Fruit fly (Drosophila melanogaster) Kc167 (cell line): ENCODE data around the gene CG8066.

ENCODE experiments used
- Myc ChIP-seq: fragments of >200 bp; optimal IDR thresholded peaks from 2 replicates; lab custom pipeline; 2017; ENCODE audit warnings: missing external identifiers
- h ChIP-seq: fragments of >200 bp; optimal IDR thresholded peaks from 3 replicates; lab custom pipeline; 2018; ENCODE audit warnings: missing external identifiers
- insv ChIP-seq: fragments of >200 bp; optimal IDR thresholded peaks from 3 replicates; lab custom pipeline; 2018; ENCODE audit warnings: missing external identifiers
- psq ChIP-seq: fragments of >200 bp; optimal IDR thresholded peaks from 2 replicates; lab custom pipeline; 2017; ENCODE audit warnings: missing external identifiers
- ttk ChIP-seq: sonication (Bioruptor generic); optimal IDR thresholded peaks from 2 replicates; lab custom pipeline; 2017; ENCODE audit warnings: missing external identifiers

DNA sequence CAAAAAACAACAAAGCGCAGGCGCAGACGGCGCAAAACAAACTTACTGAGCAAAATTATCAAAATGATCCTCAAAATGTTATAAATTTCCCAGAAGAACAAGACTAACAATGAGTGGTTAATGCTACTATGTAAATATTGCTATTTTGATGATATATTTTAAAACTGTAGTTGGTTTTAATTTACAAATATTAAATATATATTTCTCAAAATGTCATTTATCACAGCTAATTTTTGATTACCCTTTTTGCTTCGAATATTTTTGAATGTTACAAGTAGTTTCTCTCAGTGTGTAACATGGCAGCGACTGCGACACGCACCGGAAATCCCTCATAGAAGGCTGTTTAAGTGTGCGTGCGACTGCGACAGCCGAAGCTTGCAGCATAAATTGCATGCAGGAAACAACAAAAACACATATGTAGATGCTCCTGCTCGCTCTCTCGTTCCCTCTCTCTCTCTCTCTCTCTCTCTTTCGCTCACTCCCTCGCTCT, 29.3 kb upstream of the CG8066 start:
- TF ChIP-seq h (lab: Kevin White, UChicago) (no peak), psq (no peak), insv (lab: Kevin White, UChicago) (no peak), Myc (lab: Kevin White, UChicago) (no peak), ttk (no peak)
